Worm (Caenorhabditis elegans) whole organism, L1 larva: ENCODE data around the gene C29G2.6.
"Not testable (repeated sequence)": the region's sequence is repeated elsewhere in the genome, so short reads cannot be mapped to it uniquely, and the experiment has no call there.

ENCODE experiments used
- C04F5.9 ChIP-seq: sonication (generic microtip); optimal IDR thresholded peaks from 2 replicates; lab custom pipeline; 2016; ENCODE audit warnings: missing genetic modification characterization, missing compliant biosample characterization
- C16A3.4 ChIP-seq: fragments of 150-350 bp; optimal IDR thresholded peaks from 2 replicates; lab custom pipeline; 2014; ENCODE audit warnings: missing biosample characterization, missing genetic modification characterization
- F16B12.6 ChIP-seq: fragments of 150-350 bp; optimal IDR thresholded peaks from 2 replicates; lab custom pipeline; 2014; ENCODE audit warnings: missing biosample characterization, missing genetic modification characterization
- Y116A8C.19 ChIP-seq: sonication (generic microtip); optimal IDR thresholded peaks from 2 replicates; lab custom pipeline; 2016; ENCODE audit warnings: missing compliant biosample characterization, missing genetic modification characterization, borderline replicate concordance
- ama-1 ChIP-seq: fragments of 150-350 bp; optimal IDR thresholded peaks from 2 replicates; lab custom pipeline; 2014
- blmp-1 ChIP-seq: fragments of 150-350 bp; optimal IDR thresholded peaks from 2 replicates; lab custom pipeline; 2014; ENCODE audit warnings: missing biosample characterization, missing genetic modification characterization
- ceh-8 ChIP-seq: fragments of 200-800 bp; sonication (Bioruptor generic); optimal IDR thresholded peaks from 2 replicates; lab custom pipeline; 2018; ENCODE audit warnings: mild to moderate bottlenecking, missing genetic modification characterization, moderate library complexity, missing compliant biosample characterization
- ceh-82 ChIP-seq, 3 experiments: fragments of 150-350 bp in 1 of 3; sonication (generic microtip) in 2 of 3; optimal IDR thresholded peaks; 2 replicates each; lab custom pipeline; 2014 to 2017; ENCODE audit warnings: missing biosample characterization in 3 of 3, missing genetic modification characterization in 3 of 3
- ceh-90 ChIP-seq: sonication (generic microtip); optimal IDR thresholded peaks from 2 replicates; lab custom pipeline; 2016; ENCODE audit warnings: missing genetic modification characterization, missing compliant biosample characterization
- ces-1 ChIP-seq: fragments of 150-350 bp; optimal IDR thresholded peaks from 2 replicates; lab custom pipeline; 2014; ENCODE audit warnings: missing biosample characterization, missing genetic modification reagents, missing genetic modification characterization
- dpl-1 ChIP-seq, 3 experiments: fragments of 150-350 bp in 2 of 3; sonication (generic microtip) in 1 of 3; optimal IDR thresholded peaks; 2 replicates each; lab custom pipeline; 2014 to 2017; ENCODE audit warnings: missing biosample characterization in 3 of 3, missing genetic modification characterization in 3 of 3, missing genetic modification reagents in 3 of 3
- efl-1 ChIP-seq, 4 experiments: fragments of 150-350 bp; optimal IDR thresholded peaks in 3 of 4; peaks in 1 of 4; 1 replicate in 1 of 4; 2 replicates in 3 of 4; lab custom pipeline; 2014; ENCODE audit warnings: missing biosample characterization in 2 of 4, missing genetic modification characterization in 2 of 4, missing genetic modification reagents in 2 of 4
- elt-2 ChIP-seq: sonication (generic microtip); optimal IDR thresholded peaks from 2 replicates; lab custom pipeline; 2016; ENCODE audit warnings: missing genetic modification characterization, mild to moderate bottlenecking, inconsistent platforms, missing compliant biosample characterization, missing genetic modification reagents
- fkh-4 ChIP-seq: sonication (generic microtip); optimal IDR thresholded peaks from 2 replicates; lab custom pipeline; 2016; ENCODE audit warnings: missing compliant biosample characterization, missing genetic modification characterization, borderline replicate concordance
- fkh-8 ChIP-seq: sonication (generic microtip); optimal IDR thresholded peaks from 2 replicates; lab custom pipeline; 2016; ENCODE audit warnings: mild to moderate bottlenecking, missing genetic modification characterization, missing compliant biosample characterization
- hlh-17 ChIP-seq: fragments of 200-800 bp; sonication (Bioruptor generic); optimal IDR thresholded peaks from 2 replicates; lab custom pipeline; 2018; ENCODE audit warnings: missing genetic modification characterization, mild to moderate bottlenecking, missing compliant biosample characterization, moderate library complexity, borderline replicate concordance
- lir-3 ChIP-seq: sonication (generic microtip); optimal IDR thresholded peaks from 2 replicates; lab custom pipeline; 2016; ENCODE audit warnings: mild to moderate bottlenecking, missing genetic modification characterization, moderate library complexity, missing compliant biosample characterization; ENCODE audit not compliant: poor library complexity
- lsy-2 ChIP-seq, 2 experiments: fragments of 150-350 bp; optimal IDR thresholded peaks; 2 replicates each; lab custom pipeline; 2014; ENCODE audit warnings: missing biosample characterization in 2 of 2, missing genetic modification characterization in 2 of 2
- mdl-1 ChIP-seq, 2 experiments: fragments of 150-350 bp; optimal IDR thresholded peaks; 2 replicates each; lab custom pipeline; 2014 to 2017; ENCODE audit warnings: missing biosample characterization in 2 of 2, missing genetic modification characterization in 2 of 2, inconsistent platforms in 1 of 2
- mef-2 ChIP-seq: fragments of 150-350 bp; optimal IDR thresholded peaks from 2 replicates; lab custom pipeline; 2014; ENCODE audit warnings: missing biosample characterization, missing genetic modification characterization
- mep-1 ChIP-seq: fragments of 150-350 bp; optimal IDR thresholded peaks from 2 replicates; lab custom pipeline; 2014; ENCODE audit warnings: missing biosample characterization, missing genetic modification characterization
- nhr-11 ChIP-seq: fragments of 150-350 bp; optimal IDR thresholded peaks from 2 replicates; lab custom pipeline; 2014; ENCODE audit warnings: missing biosample characterization, missing genetic modification characterization
- nhr-12 ChIP-seq: sonication (generic microtip); optimal IDR thresholded peaks from 2 replicates; lab custom pipeline; 2017; ENCODE audit warnings: missing biosample characterization, missing genetic modification characterization
- nhr-19 ChIP-seq: fragments of 200-800 bp; sonication (Bioruptor generic); conservative IDR thresholded peaks from 2 replicates; pipeline ENCODE4 v1.3.6; 2022; ENCODE audit warnings: missing genetic modification characterization, missing compliant biosample characterization
- nhr-76 ChIP-seq: sonication (generic microtip); optimal IDR thresholded peaks from 2 replicates; lab custom pipeline; 2017; ENCODE audit warnings: missing biosample characterization, missing genetic modification characterization
- nhr-84 ChIP-seq: sonication (generic microtip); optimal IDR thresholded peaks from 2 replicates; lab custom pipeline; 2017; ENCODE audit warnings: missing biosample characterization, missing genetic modification characterization
- nhr-85 ChIP-seq: sonication (generic microtip); peaks from one replicate; lab custom pipeline; 2016; ENCODE audit warnings: missing genetic modification characterization, inconsistent platforms, missing compliant biosample characterization
- pax-3 ChIP-seq: fragments of 200-800 bp; sonication (Bioruptor generic); optimal IDR thresholded peaks from 2 replicates; lab custom pipeline; 2018; ENCODE audit warnings: mild to moderate bottlenecking, missing genetic modification characterization, moderate library complexity, missing compliant biosample characterization
- skn-1 ChIP-seq: fragments of 150-350 bp; optimal IDR thresholded peaks from 2 replicates; lab custom pipeline; 2014; ENCODE audit warnings: missing biosample characterization, missing genetic modification characterization
- snpc-4 ChIP-seq: fragments of 150-350 bp; optimal IDR thresholded peaks from 2 replicates; lab custom pipeline; 2014; ENCODE audit warnings: missing biosample characterization, missing genetic modification characterization
- snu-23 ChIP-seq: sonication (generic microtip); optimal IDR thresholded peaks from 2 replicates; lab custom pipeline; 2016; ENCODE audit warnings: missing genetic modification characterization, missing compliant biosample characterization
- sox-4 ChIP-seq: sonication (generic microtip); optimal IDR thresholded peaks from 2 replicates; lab custom pipeline; 2016; ENCODE audit warnings: missing genetic modification characterization, missing compliant biosample characterization
- swsn-7 ChIP-seq: sonication (generic microtip); optimal IDR thresholded peaks from 2 replicates; lab custom pipeline; 2016; ENCODE audit warnings: missing genetic modification characterization, missing compliant biosample characterization
- tbx-2 ChIP-seq: sonication (generic microtip); optimal IDR thresholded peaks from 2 replicates; lab custom pipeline; 2016; ENCODE audit warnings: missing genetic modification characterization, missing compliant biosample characterization
- unc-86 ChIP-seq: sonication (generic microtip); optimal IDR thresholded peaks from 2 replicates; lab custom pipeline; 2016; ENCODE audit warnings: missing genetic modification characterization, missing compliant biosample characterization
- vab-15 ChIP-seq: sonication (generic microtip); optimal IDR thresholded peaks from 2 replicates; lab custom pipeline; 2017; ENCODE audit warnings: missing genotype, mild to moderate bottlenecking, missing genetic modification characterization, missing compliant biosample characterization
- xbp-1 ChIP-seq: sonication (generic microtip); optimal IDR thresholded peaks from 2 replicates; lab custom pipeline; 2016; ENCODE audit warnings: missing genetic modification characterization, missing compliant biosample characterization
- zag-1 ChIP-seq: fragments of 150-350 bp; optimal IDR thresholded peaks from 2 replicates; lab custom pipeline; 2014; ENCODE audit warnings: missing biosample characterization, missing genetic modification characterization
- zip-4 ChIP-seq: fragments of 200-800 bp; sonication (Bioruptor generic); optimal IDR thresholded peaks from 2 replicates; lab custom pipeline; 2018; ENCODE audit warnings: mild to moderate bottlenecking, missing genetic modification characterization, moderate library complexity, missing compliant biosample characterization
- ztf-4 ChIP-seq: fragments of 150-350 bp; optimal IDR thresholded peaks from 2 replicates; lab custom pipeline; 2014; ENCODE audit warnings: missing biosample characterization, missing genetic modification characterization

The C29G2.6 gene

DNA sequence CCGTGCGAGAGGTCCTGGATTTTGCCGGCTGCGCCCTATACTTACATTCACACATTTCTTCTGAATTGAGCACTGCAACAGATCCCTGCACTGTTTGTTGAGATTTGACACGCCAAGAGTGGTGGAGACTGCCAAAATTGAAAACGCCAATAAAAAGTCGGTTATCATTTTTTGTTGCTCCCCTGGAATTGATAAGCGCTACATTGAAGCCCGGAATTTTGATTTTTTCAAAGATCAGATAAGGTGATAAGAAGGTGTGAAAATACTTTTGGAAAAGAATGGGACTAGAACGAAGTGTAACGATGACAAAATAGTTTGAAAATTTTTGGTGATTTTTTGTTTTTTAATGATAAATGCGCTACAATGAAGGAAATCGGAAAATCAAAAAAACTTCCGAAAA is at the start of gene C29G2.6:
TSS of gene C29G2.6 (minus strand) at position 182 of the 400 bp plus-strand sequence.
- TF ChIP-seq ces-1 (no peak), snpc-4 (tag; lab: Kevin White, UChicago) (no peak), fkh-8 (tag; lab: Kevin White, UChicago) (no peak), xbp-1 (no peak), elt-2 (tag; lab: Kevin White, UChicago) (peak; percentile 54)

DNA sequence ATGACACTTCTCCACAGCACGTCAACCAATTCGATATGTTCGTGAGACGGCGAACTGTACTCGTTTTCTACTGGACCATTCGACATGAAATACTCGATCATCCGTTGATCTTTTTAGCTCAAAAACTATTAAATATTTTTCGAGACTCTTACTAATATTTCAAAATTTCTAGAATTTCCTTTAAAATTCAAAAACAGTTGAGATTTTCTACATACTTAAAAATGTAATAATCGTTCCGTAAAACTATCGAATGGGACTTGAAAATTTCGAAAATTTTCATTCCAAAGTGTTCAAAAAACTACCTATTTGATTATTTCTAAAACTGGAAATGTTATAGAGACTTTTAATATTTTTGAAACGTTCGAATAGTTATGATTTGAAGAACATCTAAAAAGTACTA is 39.7 kb upstream of the C29G2.6 start, which contains the start of gene sknr-1:
TSS of gene sknr-1 (minus strand) at position 101 of the 400 bp plus-strand sequence.
- TF ChIP-seq unc-86 (tag; lab: Kevin White, UChicago); nhr-85 (tag; lab: Kevin White, UChicago); snu-23 (GFP tag; lab: Kevin White, UChicago): not testable (repeated sequence)

DNA sequence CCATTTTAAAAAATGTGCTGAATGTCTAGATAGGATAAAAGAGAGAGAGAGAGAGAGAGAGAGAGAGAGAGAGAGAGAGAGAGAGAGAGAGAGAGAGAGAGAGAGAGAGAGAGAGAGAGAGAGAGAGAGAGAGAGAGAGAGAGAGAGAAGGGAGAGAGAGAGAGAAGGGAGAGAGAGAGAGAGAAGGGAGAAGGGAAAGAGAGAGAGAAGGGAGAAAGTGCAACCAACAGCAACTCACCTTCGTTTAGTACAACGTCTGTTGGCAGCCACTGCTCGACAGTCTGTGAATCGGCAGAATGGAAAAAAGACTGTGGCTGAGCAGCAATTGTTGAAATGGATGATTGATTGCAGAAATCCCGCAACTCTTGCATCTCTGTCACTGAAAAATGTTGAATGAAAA is 38.1 kb upstream of the C29G2.6 start:
- TF ChIP-seq efl-1 (optimal IDR thresholded peaks at IDR 0.05; lab: Kevin White, UChicago) (peak in 1 of 2 experiments; percentile 8), efl-1 (GFP tag; optimal IDR thresholded peaks at IDR 0.05 in 1 of 2; lab: Kevin White, UChicago) (no peak), C16A3.4 (tag; lab: Kevin White, UChicago) (no peak), ama-1 (no peak), skn-1 (tag; lab: Kevin White, UChicago) (no peak), zag-1 (tag; lab: Kevin White, UChicago) (no peak), mef-2 (tag; lab: Kevin White, UChicago) (no peak)

DNA sequence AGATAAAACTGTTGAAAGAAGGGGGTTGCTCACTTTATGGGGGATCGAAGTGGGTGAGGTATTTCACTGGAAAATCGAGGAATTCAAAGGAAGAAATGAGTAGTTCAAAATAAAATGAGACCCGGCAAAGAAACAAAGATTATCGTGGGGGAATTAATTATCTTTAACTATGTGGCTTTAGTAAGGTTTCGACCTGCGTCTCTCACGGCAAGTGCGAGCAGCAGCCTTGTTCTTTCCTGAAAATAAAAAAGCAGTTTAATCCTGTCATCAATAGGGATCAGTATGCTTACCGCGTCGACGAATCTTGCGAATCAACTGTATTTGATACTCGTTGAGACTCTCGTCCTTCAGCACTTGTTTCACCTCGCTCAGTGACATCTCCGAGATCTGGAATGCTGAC is 36.2 kb upstream of the C29G2.6 start, which contains the start of gene srh-271:
TSS of gene srh-271 (minus strand) at position 101 of the 400 bp plus-strand sequence.
- TF ChIP-seq ama-1, result no peak
- no peak for TF ChIP-seq efl-1 (optimal IDR thresholded peaks at IDR 0.05; lab: Kevin White, UChicago)
- TF ChIP-seq efl-1 (GFP tag; optimal IDR thresholded peaks at IDR 0.05 in 1 of 2; lab: Kevin White, UChicago), result peak in 1 of 2 experiments; percentile 38
- no peak for TF ChIP-seq nhr-84 (tag; lab: Kevin White, UChicago)
- no peak for TF ChIP-seq sox-4 (tag; lab: Kevin White, UChicago)
- no peak for TF ChIP-seq dpl-1 (GFP tag; optimal IDR thresholded peaks at IDR 0.05; lab: Kevin White, UChicago)
- TF ChIP-seq ztf-4 (tag; lab: Kevin White, UChicago), result no peak
- TF ChIP-seq, all 84 proteins: peak for 1

DNA sequence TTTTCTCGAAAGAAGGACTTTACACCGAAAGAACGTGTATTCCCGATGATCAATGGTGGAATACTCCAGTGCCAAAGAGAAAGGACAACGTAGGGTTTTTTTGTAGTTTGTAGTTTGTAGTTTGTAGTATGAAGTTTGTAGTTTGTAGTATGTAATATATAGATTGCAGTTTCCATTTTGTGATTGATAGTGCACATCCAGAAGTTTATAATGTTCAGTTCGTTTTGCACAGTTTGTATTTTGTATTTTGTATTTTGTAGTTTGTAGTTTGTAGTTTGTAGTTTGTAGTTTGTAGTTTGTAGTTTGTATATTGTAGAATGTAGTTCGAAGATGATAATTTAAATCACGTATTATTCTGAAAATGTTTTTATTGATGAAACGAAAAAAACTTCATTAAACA is 31.8 kb upstream of the C29G2.6 start:
- TF ChIP-seq vab-15 (tag; lab: Kevin White, UChicago) (no peak), fkh-4 (tag; lab: Kevin White, UChicago) (no peak), blmp-1 (tag; lab: Kevin White, UChicago) (no peak), nhr-76 (no peak), dpl-1 (GFP tag; optimal IDR thresholded peaks at IDR 0.05; lab: Kevin White, UChicago) (no peak), pax-3 (tag; lab: Kevin White, UChicago) (no peak), snu-23 (GFP tag; lab: Kevin White, UChicago) (no peak), ceh-82 (tag; optimal IDR thresholded peaks at IDR 0.05; lab: Kevin White, UChicago) (no peak), nhr-11 (no peak), ceh-90 (no peak), zip-4 (GFP tag; lab: Kevin White, UChicago) (no peak), skn-1 (tag; lab: Kevin White, UChicago) (no peak), sox-4 (tag; lab: Kevin White, UChicago) (no peak), hlh-17 (GFP tag; lab: Kevin White, UChicago) (no peak)

DNA sequence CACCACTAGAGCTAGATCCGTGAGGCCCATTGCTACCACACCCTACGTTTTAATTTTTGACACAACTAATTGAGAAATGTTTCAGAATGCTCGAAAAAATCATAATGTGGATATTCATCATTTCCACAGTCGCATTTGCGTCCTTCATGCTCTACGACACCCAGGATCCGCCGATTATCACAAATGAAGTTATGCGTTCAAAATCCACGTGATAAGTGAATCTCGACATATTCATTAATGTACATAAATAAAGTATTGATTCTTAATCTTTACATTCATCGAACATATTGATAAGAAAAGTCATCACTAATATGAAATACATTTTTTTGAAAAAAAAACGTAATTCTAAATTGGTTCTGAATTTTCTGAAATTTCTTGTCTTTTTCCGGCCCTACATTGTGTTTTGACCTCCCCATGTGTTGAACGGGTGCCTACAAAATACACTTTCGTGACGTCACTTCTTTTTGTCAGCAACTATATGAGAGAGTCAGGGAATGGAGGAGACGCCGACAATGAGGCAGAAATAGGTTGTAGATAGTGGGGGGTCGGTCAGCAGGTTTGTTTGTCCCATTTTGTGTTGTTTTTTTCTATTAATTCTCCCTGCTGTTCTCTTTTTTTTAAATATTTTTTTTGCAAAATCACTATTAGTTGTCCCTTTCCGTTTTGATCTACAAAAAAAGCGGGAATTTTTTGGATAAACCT is 29.4 kb upstream of the C29G2.6 start, which contains the start of gene F53E10.1:
TSS of gene F53E10.1 (plus strand) at position 325 of the 702 bp plus-strand sequence.
- TF ChIP-seq nhr-85 (tag; lab: Kevin White, UChicago), result peak; percentile 94
- TF ChIP-seq fkh-4 (tag; lab: Kevin White, UChicago), result no peak
- peak; percentile 59 for TF ChIP-seq blmp-1 (tag; lab: Kevin White, UChicago)
- TF ChIP-seq unc-86 (tag; lab: Kevin White, UChicago), result no peak
- TF ChIP-seq swsn-7 (tag; lab: Kevin White, UChicago), result peak; percentile 33
- no peak for TF ChIP-seq C04F5.9
- peak in 1 of 2 experiments; percentile 54 for TF ChIP-seq mdl-1 (tag; optimal IDR thresholded peaks at IDR 0.05; lab: Kevin White, UChicago)
- TF ChIP-seq F16B12.6 (tag; lab: Kevin White, UChicago), result peak; percentile 3
- peak; percentile 52 for TF ChIP-seq mep-1 (tag; lab: Kevin White, UChicago)
- TF ChIP-seq efl-1 (optimal IDR thresholded peaks at IDR 0.05; lab: Kevin White, UChicago), result peak; percentile 47 to 58
- peak; percentile 44 to 93 for TF ChIP-seq efl-1 (GFP tag; optimal IDR thresholded peaks at IDR 0.05 in 1 of 2; lab: Kevin White, UChicago)
- no peak for TF ChIP-seq nhr-12 (tag; lab: Kevin White, UChicago)
- TF ChIP-seq nhr-19 (GFP tag; lab: Robert Waterston, UW), result peak; percentile 47; the same call in 1 of the 2 replicates
- no peak for TF ChIP-seq lir-3
- peak; percentile 56 for TF ChIP-seq tbx-2 (tag; lab: Kevin White, UChicago)
- TF ChIP-seq ceh-8 (GFP tag; lab: Kevin White, UChicago), result no peak
- TF ChIP-seq Y116A8C.19, result no peak
- peak; percentile 5 to 29 for TF ChIP-seq lsy-2 (tag; optimal IDR thresholded peaks at IDR 0.05; lab: Kevin White, UChicago)
- TF ChIP-seq elt-2 (tag; lab: Kevin White, UChicago), result peak; percentile 26
